Worm (Caenorhabditis elegans) whole organism, L2 larva: ENCODE results near the gene apc-17.
"Not testable (repeated sequence)": the region's sequence is repeated elsewhere in the genome, so short reads cannot be mapped to it uniquely, and the experiment has no call there.

Source experiments
- C34F6.9 ChIP-seq: fragments of 150-350 bp; optimal IDR thresholded peaks from 2 replicates; lab custom pipeline; 2014; ENCODE audit warnings: missing biosample characterization, missing genetic modification characterization
- F13H6.1 ChIP-seq: sonication (generic microtip); optimal IDR thresholded peaks from 2 replicates; lab custom pipeline; 2016; ENCODE audit warnings: missing genetic modification characterization, missing compliant biosample characterization
- R02D3.7 ChIP-seq: fragments of 150-350 bp; optimal IDR thresholded peaks from 2 replicates; lab custom pipeline; 2014; ENCODE audit warnings: missing biosample characterization, missing genetic modification characterization
- Y55F3AM.14 ChIP-seq: fragments of 200-800 bp; sonication (Bioruptor generic); optimal IDR thresholded peaks from 2 replicates; lab custom pipeline; 2018; ENCODE audit warnings: mild to moderate bottlenecking, missing genetic modification characterization, missing compliant biosample characterization
- ZK546.5 ChIP-seq: sonication (generic microtip); optimal IDR thresholded peaks from 2 replicates; lab custom pipeline; 2017; ENCODE audit warnings: missing biosample characterization, missing genetic modification characterization
- alr-1 ChIP-seq: fragments of 150-350 bp; optimal IDR thresholded peaks from 2 replicates; lab custom pipeline; 2014; ENCODE audit warnings: missing biosample characterization, missing genetic modification characterization
- aly-2 ChIP-seq: fragments of 150-350 bp; optimal IDR thresholded peaks from 2 replicates; lab custom pipeline; 2014; ENCODE audit warnings: missing biosample characterization, missing genetic modification characterization
- ama-1 ChIP-seq: fragments of 150-350 bp; optimal IDR thresholded peaks from 2 replicates; lab custom pipeline; 2018; ENCODE audit warnings: inconsistent platforms
- blmp-1 ChIP-seq: sonication (generic microtip); optimal IDR thresholded peaks from 2 replicates; lab custom pipeline; 2017; ENCODE audit warnings: missing genetic modification characterization, mild to moderate bottlenecking, missing compliant biosample characterization, antibody characterized with exemption, moderate library complexity; ENCODE audit not compliant: insufficient read depth
- ceh-16 ChIP-seq: fragments of 150-350 bp; optimal IDR thresholded peaks from 2 replicates; lab custom pipeline; 2014; ENCODE audit warnings: missing biosample characterization, missing genetic modification characterization
- ceh-82 ChIP-seq: fragments of 150-350 bp; optimal IDR thresholded peaks from 2 replicates; lab custom pipeline; 2014; ENCODE audit warnings: missing biosample characterization, missing genetic modification characterization
- crh-2 ChIP-seq: sonication (generic microtip); optimal IDR thresholded peaks from 2 replicates; lab custom pipeline; 2017; ENCODE audit warnings: missing biosample characterization, missing genetic modification characterization
- dmd-4 ChIP-seq: sonication (generic microtip); optimal IDR thresholded peaks from 2 replicates; lab custom pipeline; 2017; ENCODE audit warnings: missing biosample characterization, missing genetic modification characterization
- egl-27 ChIP-seq: sonication (generic microtip); optimal IDR thresholded peaks from 3 replicates; lab custom pipeline; 2017; ENCODE audit warnings: missing biosample characterization, missing genetic modification reagents, missing genetic modification characterization
- elt-1 ChIP-seq: fragments of 150-350 bp; optimal IDR thresholded peaks from 2 replicates; lab custom pipeline; 2014; ENCODE audit warnings: missing biosample characterization, missing genetic modification characterization
- fos-1 ChIP-seq: fragments of 150-350 bp; optimal IDR thresholded peaks from 2 replicates; lab custom pipeline; 2014; ENCODE audit warnings: missing biosample characterization, missing genetic modification characterization
- gmeb-1 ChIP-seq: fragments of 150-350 bp; optimal IDR thresholded peaks from 2 replicates; lab custom pipeline; 2014; ENCODE audit warnings: missing biosample characterization, missing genetic modification characterization
- lin-11 ChIP-seq: fragments of 150-350 bp; sonication (generic microtip); optimal IDR thresholded peaks from 2 replicates; lab custom pipeline; 2014; ENCODE audit warnings: missing biosample characterization, missing genetic modification characterization, inconsistent platforms, mixed read lengths
- lin-13 ChIP-seq: fragments of 150-350 bp; optimal IDR thresholded peaks from 2 replicates; lab custom pipeline; 2014; ENCODE audit warnings: missing biosample characterization, missing genetic modification reagents, missing genetic modification characterization
- lin-39 ChIP-seq: fragments of 150-350 bp; optimal IDR thresholded peaks from 2 replicates; lab custom pipeline; 2014; ENCODE audit warnings: missing biosample characterization, missing genetic modification reagents, missing genetic modification characterization
- lsy-2 ChIP-seq, 2 experiments: fragments of 150-350 bp in 1 of 2; sonication (generic microtip) in 1 of 2; optimal IDR thresholded peaks; 2 replicates each; lab custom pipeline; 2014 to 2017; ENCODE audit warnings: missing biosample characterization in 2 of 2, missing genetic modification characterization in 2 of 2
- mab-5 ChIP-seq: fragments of 150-350 bp; optimal IDR thresholded peaks from 2 replicates; lab custom pipeline; 2014; ENCODE audit warnings: missing biosample characterization, missing genetic modification characterization
- mbf-1 ChIP-seq: sonication (generic microtip); optimal IDR thresholded peaks from 2 replicates; lab custom pipeline; 2017; ENCODE audit warnings: missing biosample characterization, missing genetic modification characterization
- mdl-1 ChIP-seq, 2 experiments: fragments of 150-350 bp in 1 of 2; sonication (generic microtip) in 1 of 2; optimal IDR thresholded peaks; 2 replicates each; lab custom pipeline; 2017; ENCODE audit warnings: missing biosample characterization in 2 of 2, missing genetic modification characterization in 2 of 2
- nhr-12 ChIP-seq: fragments of 150-350 bp; optimal IDR thresholded peaks from 2 replicates; lab custom pipeline; 2014; ENCODE audit warnings: missing biosample characterization, missing genetic modification characterization
- nhr-129 ChIP-seq: fragments of 150-350 bp; optimal IDR thresholded peaks from 2 replicates; lab custom pipeline; 2014; ENCODE audit warnings: missing biosample characterization, missing genetic modification characterization
- nhr-21 ChIP-seq: fragments of 150-350 bp; optimal IDR thresholded peaks from 2 replicates; lab custom pipeline; 2014; ENCODE audit warnings: missing biosample characterization, missing genetic modification characterization
- nhr-23 ChIP-seq: fragments of 150-350 bp; optimal IDR thresholded peaks from 2 replicates; lab custom pipeline; 2014; ENCODE audit warnings: missing biosample characterization, missing genetic modification reagents, missing genetic modification characterization
- nhr-25 ChIP-seq: fragments of 150-350 bp; sonication (generic microtip); optimal IDR thresholded peaks from 3 replicates; lab custom pipeline; 2014; ENCODE audit warnings: missing biosample characterization, missing genetic modification characterization
- nhr-6 ChIP-seq: fragments of 150-350 bp; optimal IDR thresholded peaks from 2 replicates; lab custom pipeline; 2014; ENCODE audit warnings: missing biosample characterization, missing genetic modification characterization
- nhr-77 ChIP-seq: fragments of 150-350 bp; optimal IDR thresholded peaks from 2 replicates; lab custom pipeline; 2014; ENCODE audit warnings: missing biosample characterization, missing genetic modification characterization
- peb-1 ChIP-seq: fragments of 150-350 bp; optimal IDR thresholded peaks from 2 replicates; lab custom pipeline; 2014; ENCODE audit warnings: missing biosample characterization, missing genetic modification characterization
- sem-4 ChIP-seq: fragments of 150-350 bp; optimal IDR thresholded peaks from 2 replicates; lab custom pipeline; 2014; ENCODE audit warnings: missing biosample characterization, missing genetic modification reagents, missing genetic modification characterization
- skn-1 ChIP-seq: sonication (generic microtip); optimal IDR thresholded peaks from 2 replicates; lab custom pipeline; 2017; ENCODE audit warnings: missing biosample characterization, missing genetic modification characterization
- sma-3 ChIP-seq: sonication (generic microtip); optimal IDR thresholded peaks from 2 replicates; lab custom pipeline; 2016; ENCODE audit warnings: missing genetic modification reagents, missing genetic modification characterization, missing compliant biosample characterization
- sma-9 ChIP-seq, 2 experiments: fragments of 150-350 bp in 1 of 2; sonication (generic microtip) in 1 of 2; optimal IDR thresholded peaks; 2 replicates each; lab custom pipeline; 2014 to 2016; ENCODE audit warnings: missing genetic modification characterization in 2 of 2, mild to moderate bottlenecking in 1 of 2, missing biosample characterization in 1 of 2, missing compliant biosample characterization in 1 of 2, missing genetic modification reagents in 1 of 2, moderate library complexity in 1 of 2
- snpc-4 ChIP-seq: fragments of 150-350 bp; optimal IDR thresholded peaks from 2 replicates; lab custom pipeline; 2014; ENCODE audit warnings: missing biosample characterization, missing genetic modification characterization
- unc-39 ChIP-seq: fragments of 150-350 bp; optimal IDR thresholded peaks from 2 replicates; lab custom pipeline; 2014; ENCODE audit warnings: missing biosample characterization, missing genetic modification characterization
- unc-55 ChIP-seq: fragments of 150-350 bp; sonication (generic microtip); optimal IDR thresholded peaks from 3 replicates; lab custom pipeline; 2014; ENCODE audit warnings: missing biosample characterization, missing genetic modification reagents, missing genetic modification characterization
- unc-62 ChIP-seq: fragments of 150-350 bp; optimal IDR thresholded peaks from 2 replicates; lab custom pipeline; 2014; ENCODE audit warnings: missing biosample characterization, missing genetic modification reagents, missing genetic modification characterization
- zag-1 ChIP-seq: fragments of 150-350 bp; optimal IDR thresholded peaks from 2 replicates; lab custom pipeline; 2014; ENCODE audit warnings: missing biosample characterization, missing genetic modification characterization
- ztf-1 ChIP-seq: fragments of 200-800 bp; sonication (Bioruptor generic); conservative IDR thresholded peaks from 2 replicates; pipeline ENCODE4 v1.3.6; 2022; ENCODE audit warnings: missing genetic modification characterization, missing compliant biosample characterization
- ztf-11 ChIP-seq: sonication (generic microtip); optimal IDR thresholded peaks from 2 replicates; lab custom pipeline; 2017; ENCODE audit warnings: missing biosample characterization, missing genetic modification characterization
- ztf-4 ChIP-seq: fragments of 150-350 bp; optimal IDR thresholded peaks from 2 replicates; lab custom pipeline; 2014; ENCODE audit warnings: missing biosample characterization, missing genetic modification characterization

apc-17 gene

ce11 chrII:11112419-11112818, 4.5 kb downstream of the apc-17 start, which contains the start of gene mat-2:
Gene mat-2, plus strand, starts transcription at chrII:11112719.
- TF ChIP-seq aly-2 (tag; lab: Kevin White, UChicago): no peak
- no peak for TF ChIP-seq nhr-77 (tag; lab: Kevin White, UChicago)
- no peak for TF ChIP-seq mbf-1 (tag; lab: Kevin White, UChicago)

DNA sequence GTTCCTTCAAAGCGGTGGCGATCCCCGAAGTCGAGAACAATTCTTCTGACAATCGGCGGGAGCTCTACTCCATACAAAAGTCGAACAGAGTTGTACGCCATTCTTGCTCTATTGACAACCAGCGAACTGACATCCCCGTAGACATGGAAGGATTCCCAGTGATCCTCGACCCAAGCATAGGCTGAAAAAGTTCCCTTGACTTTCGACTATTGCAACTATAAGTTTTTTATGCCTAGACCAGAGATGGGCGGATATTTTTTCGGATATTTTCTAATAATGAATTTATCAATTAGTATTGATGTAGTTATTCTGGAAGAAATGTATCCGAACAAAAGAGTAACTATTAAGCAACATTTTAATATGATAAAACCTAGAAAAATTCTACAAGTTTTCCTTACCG, 13.9 kb downstream of the apc-17 start, which contains the start of gene W10C6.2:
TSS of gene W10C6.2 (minus strand) at position 101 of the 400 bp plus-strand sequence.
- TF ChIP-seq unc-39 (tag; lab: Kevin White, UChicago); nhr-21 (tag; lab: Kevin White, UChicago); egl-27: not testable (repeated sequence)
- TF ChIP-seq, all 48 proteins: peak for 0; not testable (repeated sequence) for 48

DNA sequence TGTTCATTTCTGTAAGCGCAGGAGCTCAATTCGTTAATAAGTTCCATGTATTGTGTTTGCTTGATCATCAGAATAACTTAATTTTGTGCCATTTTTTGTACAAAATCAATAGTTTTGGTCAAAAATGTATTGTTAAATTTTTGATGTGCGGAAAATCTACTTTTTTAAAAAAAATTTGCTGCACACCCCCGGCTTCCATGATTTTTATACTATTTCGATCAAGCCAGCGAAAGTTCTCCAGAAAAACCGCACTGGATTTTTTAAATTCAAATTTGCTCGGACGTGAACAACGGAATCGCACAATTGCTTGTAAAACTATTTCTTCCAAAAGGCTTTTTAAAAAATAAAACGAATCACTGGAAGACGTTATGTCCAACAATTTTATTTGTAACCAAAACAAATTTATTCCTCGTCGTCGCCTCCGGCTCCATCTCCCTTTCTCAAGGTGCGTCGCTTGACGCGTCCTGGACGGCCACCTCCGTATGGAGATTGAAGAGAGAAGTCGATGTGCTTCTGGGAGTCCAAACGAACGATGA, 17.2 kb downstream of the apc-17 start:
- TF ChIP-seq fos-1 (tag; lab: Kevin White, UChicago): no peak
- no peak for TF ChIP-seq peb-1 (tag; lab: Kevin White, UChicago)

ce11 chrII:11126312-11127000, 18.5 kb downstream of the apc-17 start, which contains the start of the genes rps-9 and lsm-1:
Gene rps-9, minus strand, starts transcription at chrII:11126362.
Gene lsm-1, plus strand, starts transcription at chrII:11126950.
- TF ChIP-seq sma-3 (GFP tag; lab: Kevin White, UChicago) (peak; percentile 40), alr-1 (tag; lab: Kevin White, UChicago) (no peak), R02D3.7 (tag; lab: Kevin White, UChicago) (no peak), snpc-4 (tag; lab: Kevin White, UChicago) (peak; percentile 56), nhr-6 (tag; lab: Kevin White, UChicago) (no peak), unc-39 (tag; lab: Kevin White, UChicago) (no peak), lin-11 (tag; lab: Kevin White, UChicago) (peak; percentile 81), peb-1 (tag; lab: Kevin White, UChicago) (no peak), sma-9 (GFP tag; optimal IDR thresholded peaks at IDR 0.05; lab: Kevin White, UChicago) (no peak), sma-9 (tag; optimal IDR thresholded peaks at IDR 0.05; lab: Kevin White, UChicago) (no peak), zag-1 (tag; lab: Kevin White, UChicago) (no peak), egl-27 (no peak), gmeb-1 (tag; lab: Kevin White, UChicago) (peak; percentile 71), F13H6.1 (peak; percentile 40), skn-1 (tag; lab: Kevin White, UChicago) (no peak), lin-13 (GFP tag; lab: Kevin White, UChicago) (peak; percentile 68), ztf-11 (tag; lab: Kevin White, UChicago) (no peak), blmp-1 (peak; percentile 25), nhr-129 (tag; lab: Kevin White, UChicago) (peak; percentile 53), dmd-4 (tag; lab: Kevin White, UChicago) (no peak), nhr-25 (tag; lab: Kevin White, UChicago) (peak; percentile 55), nhr-21 (tag; lab: Kevin White, UChicago) (peak; percentile 32), lin-39 (no peak), ama-1 (lab: Kevin White, UChicago) (no peak), sem-4 (tag; lab: Kevin White, UChicago) (no peak), nhr-77 (tag; lab: Kevin White, UChicago) (no peak), crh-2 (tag; lab: Kevin White, UChicago) (peak; percentile 77), ztf-1 (no peak), nhr-23 (tag; lab: Kevin White, UChicago) (no peak), nhr-12 (tag; lab: Kevin White, UChicago) (no peak), unc-55 (peak; percentile 84), unc-62 (GFP tag; lab: Kevin White, UChicago) (no peak), mab-5 (tag; lab: Kevin White, UChicago) (no peak), ZK546.5 (tag; lab: Kevin White, UChicago) (no peak), Y55F3AM.14 (GFP tag; lab: Kevin White, UChicago) (no peak), mdl-1 (tag; optimal IDR thresholded peaks at IDR 0.05; lab: Kevin White, UChicago) (no peak), ceh-82 (tag; lab: Kevin White, UChicago) (no peak), ztf-4 (tag; lab: Kevin White, UChicago) (peak; percentile 52), C34F6.9 (tag; lab: Kevin White, UChicago) (peak; percentile 75), fos-1 (tag; lab: Kevin White, UChicago) (peak; percentile 36), ceh-16 (tag; lab: Kevin White, UChicago) (no peak), lsy-2 (tag; optimal IDR thresholded peaks at IDR 0.05; lab: Kevin White, UChicago) (peak; percentile 80 to 98), elt-1 (tag; lab: Kevin White, UChicago) (no peak)
- TF ChIP-seq, all 48 proteins: peak for 16
